Fruit fly (Drosophila melanogaster): ENCODE measurements around the gene CG45095.

CG45095 gene

dm6 chr3R:25102253-25102652 is at the start of gene CG45095:
TSS of gene CG45095 (plus strand) at chr3R:25102553.
- TF ChIP-seq CTCF (optimal IDR thresholded peaks at IDR 0.05) (no peak), CG8478 (optimal IDR thresholded peaks at IDR 0.05) (no peak)

dm6 chr3R:25054451-25055188 is 47.7 kb upstream of the CG45095 start, which contains the start of gene CG31109:
TSS of gene CG31109 (minus strand) at chr3R:25054653.
- TF ChIP-seq CTCF (optimal IDR thresholded peaks at IDR 0.05) (no peak), CG8478 (optimal IDR thresholded peaks at IDR 0.05) (no peak)

- no peak for TF ChIP-seq CG8478 (optimal IDR thresholded peaks at IDR 0.05)
- no peak for TF ChIP-seq CTCF (optimal IDR thresholded peaks at IDR 0.05)
Measured at dm6 chr3R:25056016-25056415, 46.3 kb upstream of the CG45095 start, which contains the start of the genes CG31111 and stac. TSS of gene CG31111 (minus strand) at chr3R:25056177. TSS of gene stac (plus strand) at chr3R:25056286.

dm6 chr3R:25056488-25057157 is 45.7 kb upstream of the CG45095 start:
- TF ChIP-seq CG8478 (optimal IDR thresholded peaks at IDR 0.05): no peak
- TF ChIP-seq CTCF (optimal IDR thresholded peaks at IDR 0.05): no peak

- TF ChIP-seq CG8478 (optimal IDR thresholded peaks at IDR 0.05): no peak
- no peak for TF ChIP-seq CTCF (optimal IDR thresholded peaks at IDR 0.05)
Measured at dm6 chr3R:25060462-25060861, 41.9 kb upstream of the CG45095 start.

dm6 chr3R:25064907-25065841 is 37.2 kb upstream of the CG45095 start, which contains the start of the genes veli and PQBP1:
TSS of gene veli (minus strand) at chr3R:25065591.
TSS of gene PQBP1 (plus strand) at chr3R:25065791.
- TF ChIP-seq CG8478 (optimal IDR thresholded peaks at IDR 0.05) (no peak), CTCF (optimal IDR thresholded peaks at IDR 0.05) (no peak)

dm6 chr3R:25066856-25067255 is 35.5 kb upstream of the CG45095 start:
- no peak for TF ChIP-seq CTCF (optimal IDR thresholded peaks at IDR 0.05)
- no peak for TF ChIP-seq CG8478 (optimal IDR thresholded peaks at IDR 0.05)

- TF ChIP-seq CTCF (optimal IDR thresholded peaks at IDR 0.05): no peak
- no peak for TF ChIP-seq CG8478 (optimal IDR thresholded peaks at IDR 0.05)
Measured at dm6 chr3R:25069569-25069968, 32.8 kb upstream of the CG45095 start, which contains the start of the genes Stt3B and CG11839. TSS of gene Stt3B (minus strand) at chr3R:25069637. TSS of gene CG11839 (plus strand) at chr3R:25069927.

- TF ChIP-seq CTCF (optimal IDR thresholded peaks at IDR 0.05) (no peak), CG8478 (optimal IDR thresholded peaks at IDR 0.05) (no peak)
Measured at dm6 chr3R:25070871-25071270, 31.5 kb upstream of the CG45095 start, which contains the start of gene CG11836. TSS of gene CG11836 (plus strand) at chr3R:25071126.

dm6 chr3R:25074558-25074964 is 27.8 kb upstream of the CG45095 start, which contains the start of the genes shams and CG11920:
TSS of gene shams (minus strand) at chr3R:25074607.
TSS of gene CG11920 (plus strand) at chr3R:25074877.
- TF ChIP-seq CTCF (optimal IDR thresholded peaks at IDR 0.05): no peak
- TF ChIP-seq CG8478 (optimal IDR thresholded peaks at IDR 0.05): no peak

- TF ChIP-seq CTCF (optimal IDR thresholded peaks at IDR 0.05): no peak
- no peak for TF ChIP-seq CG8478 (optimal IDR thresholded peaks at IDR 0.05)
Measured at dm6 chr3R:25077280-25077820, 25.0 kb upstream of the CG45095 start.

- TF ChIP-seq CTCF (optimal IDR thresholded peaks at IDR 0.05) (no peak), CG8478 (optimal IDR thresholded peaks at IDR 0.05) (no peak)
Measured at dm6 chr3R:25078665-25079064, 23.7 kb upstream of the CG45095 start.

- TF ChIP-seq CTCF (optimal IDR thresholded peaks at IDR 0.05) (peak in 1 of 2 experiments; percentile 30), CG8478 (optimal IDR thresholded peaks at IDR 0.05) (no peak)
Measured at dm6 chr3R:25080446-25080845, 21.9 kb upstream of the CG45095 start.

dm6 chr3R:25082348-25082747 is 20.0 kb upstream of the CG45095 start, which contains the start of gene fd96Ca:
TSS of gene fd96Ca (plus strand) at chr3R:25082684.
- TF ChIP-seq CG8478 (optimal IDR thresholded peaks at IDR 0.05) (no peak), CTCF (optimal IDR thresholded peaks at IDR 0.05) (no peak)
